Worm (Caenorhabditis elegans) whole organism, young adult: Measurements from ENCODE around the gene chs-2.

ENCODE experiments used
- F49E8.2 ChIP-seq: sonication (generic microtip); optimal IDR thresholded peaks from 3 replicates; lab custom pipeline; 2017; ENCODE audit warnings: missing genetic modification characterization, mild to moderate bottlenecking, missing compliant biosample characterization, antibody characterized with exemption, moderate library complexity; ENCODE audit not compliant: insufficient read depth
- Y67H2A.10 ChIP-seq: fragments of 200-800 bp; sonication (Bioruptor generic); conservative IDR thresholded peaks from 2 replicates; pipeline ENCODE4 v1.3.6; 2022; ENCODE audit warnings: missing genetic modification reagents, missing genetic modification characterization, missing compliant biosample characterization
- Y79H2A.3 ChIP-seq: fragments of 200-800 bp; sonication (Bioruptor generic); conservative IDR thresholded peaks from 2 replicates; pipeline ENCODE4 v1.3.6; 2022; ENCODE audit warnings: missing genetic modification reagents, missing genetic modification characterization, missing compliant biosample characterization
- Y95B8A.8 ChIP-seq: fragments of 200-800 bp; sonication (Bioruptor generic); IDR thresholded peaks from 2 replicates; pipeline ENCODE4 v1.3.6; 2022; ENCODE audit warnings: missing genetic modification reagents, missing genetic modification characterization, missing compliant biosample characterization
- athp-1 ChIP-seq: sonication (generic microtip); optimal IDR thresholded peaks from 2 replicates; lab custom pipeline; 2017; ENCODE audit warnings: mild to moderate bottlenecking, missing genetic modification characterization, missing compliant biosample characterization
- dpff-1 ChIP-seq: sonication (generic microtip); optimal IDR thresholded peaks from 2 replicates; lab custom pipeline; 2017; ENCODE audit warnings: mild to moderate bottlenecking, missing genetic modification characterization, missing compliant biosample characterization
- gei-17 ChIP-seq: fragments of 200-800 bp; sonication (Bioruptor generic); optimal IDR thresholded peaks from 2 replicates; lab custom pipeline; 2018; ENCODE audit warnings: mild to moderate bottlenecking, missing genetic modification characterization, missing compliant biosample characterization
- him-1 ChIP-seq: sonication (generic microtip); optimal IDR thresholded peaks from 2 replicates; lab custom pipeline; 2016; ENCODE audit warnings: missing genotype, missing genetic modification reagents, missing genetic modification characterization, missing compliant biosample characterization
- madf-3 ChIP-seq: fragments of 200-800 bp; sonication (Bioruptor generic); IDR thresholded peaks from 2 replicates; pipeline ENCODE4 v1.3.6; 2022; ENCODE audit warnings: missing genetic modification reagents, missing genetic modification characterization, missing compliant biosample characterization
- madf-8 ChIP-seq: fragments of 200-800 bp; sonication (Bioruptor generic); conservative IDR thresholded peaks from 2 replicates; pipeline ENCODE4 v1.3.6; 2022; ENCODE audit warnings: missing genetic modification reagents, missing genetic modification characterization, missing compliant biosample characterization
- unc-62 ChIP-seq: fragments of 150-350 bp; optimal IDR thresholded peaks from 2 replicates; lab custom pipeline; 2014; ENCODE audit warnings: missing biosample characterization, missing genetic modification reagents, missing genetic modification characterization
- ztf-18 ChIP-seq: sonication (generic microtip); optimal IDR thresholded peaks from 2 replicates; lab custom pipeline; 2016; ENCODE audit warnings: missing genotype, mild to moderate bottlenecking, missing genetic modification characterization, missing compliant biosample characterization
- ztf-6 ChIP-seq: fragments of 200-800 bp; sonication (Bioruptor generic); IDR thresholded peaks from 2 replicates; pipeline ENCODE4 v1.3.6; 2022; ENCODE audit warnings: missing genetic modification reagents, missing genetic modification characterization, missing compliant biosample characterization

DNA sequence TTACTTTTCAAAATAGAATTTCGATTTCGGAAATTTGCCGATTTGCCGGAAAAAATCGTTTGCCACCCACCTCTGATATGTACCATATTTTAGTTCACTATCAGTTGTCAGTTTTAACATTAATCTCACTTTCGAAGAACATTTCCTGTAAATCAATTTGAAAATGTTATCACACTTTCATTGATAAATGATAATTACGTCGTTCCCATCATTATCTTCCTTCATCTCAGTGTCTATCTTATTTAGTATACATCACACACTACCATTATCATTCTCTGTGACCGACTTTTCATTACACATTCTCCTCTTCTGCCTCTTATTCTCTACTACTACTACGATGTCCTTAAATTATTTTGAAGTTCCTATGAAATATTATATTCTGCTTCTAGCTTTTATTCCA, 10.3 kb upstream of the chs-2 start, which contains the start of gene T01D1.8:
- no peak for TF ChIP-seq ztf-18 (tag; lab: Kevin White, UChicago)
- no peak for TF ChIP-seq ztf-6 (GFP tag; lab: Robert Waterston, UW)
- no peak for TF ChIP-seq unc-62 (GFP tag; lab: Kevin White, UChicago)
- TF ChIP-seq madf-3 (GFP tag; lab: Robert Waterston, UW), result no peak
- no peak for TF ChIP-seq athp-1 (tag; lab: Kevin White, UChicago)
- no peak for TF ChIP-seq Y79H2A.3
- no peak for TF ChIP-seq Y67H2A.10 (GFP tag; lab: Robert Waterston, UW)
- TF ChIP-seq dpff-1, result no peak
- no peak for TF ChIP-seq Y95B8A.8 (GFP tag; lab: Robert Waterston, UW)
- TF ChIP-seq madf-8 (GFP tag; lab: Robert Waterston, UW), result no peak
- no peak for TF ChIP-seq gei-17 (GFP tag; lab: Kevin White, UChicago)
- TF ChIP-seq him-1 (tag; lab: Kevin White, UChicago), result no peak
- TF ChIP-seq F49E8.2, result no peak
